Fruit fly (Drosophila melanogaster) Kc167 (cell line): ENCODE measurements around the gene Mnt.

Experiments
- Sin3A ChIP-seq: fragments of >200 bp; optimal IDR thresholded peaks from 2 replicates; lab custom pipeline; 2018; ENCODE audit warnings: missing external identifiers
- h ChIP-seq: fragments of >200 bp; optimal IDR thresholded peaks from 3 replicates; lab custom pipeline; 2018; ENCODE audit warnings: missing external identifiers
- insv ChIP-seq: fragments of >200 bp; optimal IDR thresholded peaks from 3 replicates; lab custom pipeline; 2018; ENCODE audit warnings: missing external identifiers
- psq ChIP-seq: fragments of >200 bp; optimal IDR thresholded peaks from 2 replicates; lab custom pipeline; 2017; ENCODE audit warnings: missing external identifiers

dm6 chrX:3688576-3688975 is 17.0 kb downstream of the Mnt start:
- TF ChIP-seq Sin3A (no peak), h (lab: Kevin White, UChicago) (no peak), psq (no peak), insv (no peak)
